Fruit fly (Drosophila melanogaster) whole organism, embryonic: ENCODE data around the gene Irc.

ENCODE experiments used
- Ada2b ChIP-seq: fragments of 200-800 bp; sonication (Bioruptor generic); IDR thresholded peaks from 2 replicates; pipeline ENCODE4 v1.3.6; 2022; ENCODE audit warnings: missing biosample characterization, missing genetic modification characterization
- Awh ChIP-seq: fragments of 200-800 bp; sonication (Bioruptor generic); IDR thresholded peaks from 2 replicates; pipeline ENCODE4, ENCODE4 v1.3.6; 2022; ENCODE audit warnings: missing biosample characterization, missing genetic modification characterization
- CG10321 ChIP-seq: fragments of 200-800 bp; sonication (Bioruptor generic); IDR thresholded peaks from 2 replicates; pipeline ENCODE4 v1.3.6; 2022; ENCODE audit warnings: missing biosample characterization, missing genetic modification characterization
- CG12155 ChIP-seq: fragments of 200-800 bp; sonication (Bioruptor generic); optimal IDR thresholded peaks from 3 replicates; lab custom pipeline; 2016; ENCODE audit warnings: missing biosample characterization, missing genetic modification characterization
- CG12236 ChIP-seq: fragments of 200-800 bp; sonication (Bioruptor generic); optimal IDR thresholded peaks from 2 replicates; lab custom pipeline; 2016; ENCODE audit warnings: missing biosample characterization, missing genetic modification characterization
- CG13424 ChIP-seq: fragments of 200-800 bp; sonication (Bioruptor generic); optimal IDR thresholded peaks from 2 replicates; lab custom pipeline; 2019; ENCODE audit warnings: missing biosample characterization, mild to moderate bottlenecking, missing genetic modification characterization, moderate library complexity
- CG14441 ChIP-seq: fragments of 200-800 bp; sonication (Bioruptor generic); IDR thresholded peaks from 2 replicates; pipeline ENCODE4 v1.3.6; 2022; ENCODE audit warnings: missing biosample characterization, missing genetic modification characterization
- CG15696 ChIP-seq: fragments of 200-800 bp; sonication (Bioruptor generic); optimal IDR thresholded peaks from 2 replicates; lab custom pipeline; 2019; ENCODE audit warnings: missing biosample characterization, mild to moderate bottlenecking, missing genetic modification characterization, moderate library complexity
- CG2129 ChIP-seq: fragments of 200-800 bp; sonication (Bioruptor generic); IDR thresholded peaks from 2 replicates; pipeline ENCODE4 v1.3.6; 2022; ENCODE audit warnings: missing biosample characterization, missing genetic modification characterization; ENCODE audit not compliant: partially characterized antibody
- CG2678 ChIP-seq: fragments of 200-800 bp; sonication (Bioruptor generic); optimal IDR thresholded peaks from 3 replicates; lab custom pipeline; 2019; ENCODE audit warnings: missing biosample characterization, mild to moderate bottlenecking, missing genetic modification characterization, moderate library complexity
- CG3163 ChIP-seq: fragments of 200-800 bp; sonication (Bioruptor generic); optimal IDR thresholded peaks from 3 replicates; lab custom pipeline; 2016; ENCODE audit warnings: missing biosample characterization, missing genetic modification characterization
- CG32532 ChIP-seq: fragments of 200-800 bp; sonication (Bioruptor generic); IDR thresholded peaks from 2 replicates; pipeline ENCODE4 v1.3.6; 2022; ENCODE audit warnings: missing biosample characterization, missing genetic modification characterization
- CG33213 ChIP-seq: fragments of 200-800 bp; sonication (Bioruptor generic); optimal IDR thresholded peaks from 3 replicates; lab custom pipeline; 2016; ENCODE audit warnings: missing biosample characterization, missing genetic modification characterization
- CG3847 ChIP-seq: fragments of 200-800 bp; sonication (Bioruptor generic); IDR thresholded peaks from 2 replicates; pipeline ENCODE4 v1.3.6; 2022; ENCODE audit warnings: missing biosample characterization, missing genetic modification characterization
- CG4424 ChIP-seq: fragments of 200-800 bp; sonication (Bioruptor generic); optimal IDR thresholded peaks from 3 replicates; lab custom pipeline; 2016; ENCODE audit warnings: missing biosample characterization, missing genetic modification characterization
- CG5180 ChIP-seq: fragments of 200-800 bp; sonication (Bioruptor generic); optimal IDR thresholded peaks from 3 replicates; lab custom pipeline; 2017; ENCODE audit warnings: missing biosample characterization, missing genetic modification characterization, mild to moderate bottlenecking, moderate library complexity, missing genetic modification reagents
- CG6765 ChIP-seq: fragments of 200-800 bp; sonication (Bioruptor generic); optimal IDR thresholded peaks from 3 replicates; lab custom pipeline; 2017; ENCODE audit warnings: missing biosample characterization, mild to moderate bottlenecking, missing genetic modification characterization
- CG7987 ChIP-seq: fragments of 200-800 bp; sonication (Bioruptor generic); optimal IDR thresholded peaks from 2 replicates; lab custom pipeline; 2018; ENCODE audit warnings: missing biosample characterization, mild to moderate bottlenecking, missing genetic modification characterization, moderate library complexity
- CG8924 ChIP-seq: fragments of 200-800 bp; optimal IDR thresholded peaks from 3 replicates; lab custom pipeline; 2019; ENCODE audit warnings: missing biosample characterization, mild to moderate bottlenecking, missing genetic modification characterization, moderate library complexity
- CG9215 ChIP-seq: fragments of 200-800 bp; sonication (Bioruptor generic); IDR thresholded peaks from 2 replicates; pipeline ENCODE4 v1.3.6; 2022; ENCODE audit warnings: missing biosample characterization, missing genetic modification characterization
- CG9876 ChIP-seq: fragments of 200-800 bp; sonication (Bioruptor generic); optimal IDR thresholded peaks from 2 replicates; lab custom pipeline; 2016; ENCODE audit warnings: missing biosample characterization, missing genetic modification characterization
- CkIIα-i1 ChIP-seq: fragments of 200-800 bp; sonication (Bioruptor generic); IDR thresholded peaks from 2 replicates; pipeline ENCODE4 v1.3.6; 2022; ENCODE audit warnings: missing biosample characterization, missing genetic modification characterization
- Dbx ChIP-seq: fragments of 200-800 bp; sonication (Bioruptor generic); IDR thresholded peaks from 3 replicates; pipeline ENCODE4 v1.3.6; 2022; ENCODE audit warnings: missing biosample characterization, missing genetic modification characterization
- Hand ChIP-seq: fragments of 200-800 bp; sonication (Bioruptor generic); optimal IDR thresholded peaks from 2 replicates; lab custom pipeline; 2017; ENCODE audit warnings: mild to moderate bottlenecking, missing biosample characterization, missing genetic modification reagents, missing genetic modification characterization
- Hsf ChIP-seq: fragments of 200-800 bp; sonication (Bioruptor generic); optimal IDR thresholded peaks from 3 replicates; lab custom pipeline; 2016; ENCODE audit warnings: missing biosample characterization, missing genetic modification characterization
- Jarid2 ChIP-seq: fragments of 200-800 bp; sonication (Bioruptor generic); optimal IDR thresholded peaks from 3 replicates; lab custom pipeline; 2017; ENCODE audit warnings: mild to moderate bottlenecking, missing biosample characterization, missing genetic modification reagents, missing genetic modification characterization
- Lhr ChIP-seq: fragments of 200-800 bp; sonication (Bioruptor generic); optimal IDR thresholded peaks from 3 replicates; lab custom pipeline; 2017; ENCODE audit warnings: mild to moderate bottlenecking, missing biosample characterization, missing genetic modification reagents, missing genetic modification characterization
- MESR4 ChIP-seq: fragments of 200-800 bp; sonication (Bioruptor generic); optimal IDR thresholded peaks from 2 replicates; lab custom pipeline; 2018; ENCODE audit warnings: missing biosample characterization, mild to moderate bottlenecking, missing genetic modification characterization, moderate library complexity
- Sin3A ChIP-seq: fragments of >200 bp; optimal IDR thresholded peaks from 2 replicates; lab custom pipeline; 2018
- Six4 ChIP-seq: fragments of 200-800 bp; sonication (Bioruptor generic); optimal IDR thresholded peaks from 2 replicates; lab custom pipeline; 2016; ENCODE audit warnings: missing biosample characterization, missing genetic modification characterization
- Stat92E ChIP-seq, 3 experiments: fragments of >200 bp in 2 of 3; fragments of 200-800 bp in 1 of 3; sonication (Bioruptor generic) in 1 of 3; optimal IDR thresholded peaks; 2 replicates each; lab custom pipeline; 2017 to 2019; ENCODE audit warnings: missing biosample characterization in 3 of 3, missing genetic modification characterization in 3 of 3, mild to moderate bottlenecking in 1 of 3, moderate library complexity in 1 of 3
- YL-1 ChIP-seq: fragments of 200-800 bp; sonication (Bioruptor generic); optimal IDR thresholded peaks from 3 replicates; lab custom pipeline; 2017; ENCODE audit warnings: missing biosample characterization, mild to moderate bottlenecking, missing genetic modification characterization
- br ChIP-seq: fragments of >200 bp; optimal IDR thresholded peaks from 2 replicates; lab custom pipeline; 2017
- da ChIP-seq: fragments of 200-800 bp; sonication (Bioruptor generic); optimal IDR thresholded peaks from 2 replicates; lab custom pipeline; 2016; ENCODE audit warnings: missing biosample characterization, missing genetic modification characterization
- dmrt99B ChIP-seq: fragments of 200-800 bp; sonication (Bioruptor generic); optimal IDR thresholded peaks from 2 replicates; lab custom pipeline; 2018; ENCODE audit warnings: missing biosample characterization, mild to moderate bottlenecking, missing genetic modification characterization, moderate library complexity
- esg ChIP-seq: fragments of 200-800 bp; sonication (Bioruptor generic); conservative IDR thresholded peaks from 2 replicates; pipeline ENCODE4 v1.3.6; 2022; ENCODE audit warnings: missing biosample characterization, missing genetic modification characterization
- eve ChIP-seq, 2 experiments: fragments of >200 bp; optimal IDR thresholded peaks; 2 replicates each; lab custom pipeline; 2017; ENCODE audit warnings: missing biosample characterization in 2 of 2, missing genetic modification characterization in 2 of 2
- fd64A ChIP-seq: fragments of 200-800 bp; sonication (Bioruptor generic); optimal IDR thresholded peaks from 3 replicates; lab custom pipeline; 2018; ENCODE audit warnings: missing biosample characterization, mild to moderate bottlenecking, missing genetic modification characterization
- gcm ChIP-seq: fragments of 200-800 bp; sonication (Bioruptor generic); optimal IDR thresholded peaks from 2 replicates; lab custom pipeline; 2019; ENCODE audit warnings: missing biosample characterization, mild to moderate bottlenecking, missing genetic modification characterization, moderate library complexity
- gem ChIP-seq: fragments of 200-800 bp; sonication (Bioruptor generic); optimal IDR thresholded peaks from 2 replicates; lab custom pipeline; 2019; ENCODE audit warnings: missing biosample characterization, mild to moderate bottlenecking, missing genetic modification characterization, moderate library complexity
- her ChIP-seq: fragments of 200-800 bp; sonication (Bioruptor generic); optimal IDR thresholded peaks from 2 replicates; lab custom pipeline; 2016; ENCODE audit warnings: missing biosample characterization, missing genetic modification characterization
- hkb ChIP-seq, 2 experiments: fragments of 200-800 bp in 1 of 2; fragments of >200 bp in 1 of 2; sonication (Bioruptor generic) in 1 of 2; IDR thresholded peaks in 1 of 2; optimal IDR thresholded peaks in 1 of 2; 2 replicates each; pipeline versions ENCODE4 v1.3.6 to Lab custom; 2017 to 2022; ENCODE audit warnings: missing biosample characterization in 1 of 2, missing genetic modification characterization in 1 of 2
- kay ChIP-seq: fragments of 200-800 bp; sonication (Bioruptor generic); optimal IDR thresholded peaks from 2 replicates; lab custom pipeline; 2016; ENCODE audit warnings: missing biosample characterization, missing genetic modification characterization
- nau ChIP-seq: fragments of 200-800 bp; sonication (Bioruptor generic); optimal IDR thresholded peaks from 3 replicates; lab custom pipeline; 2017; ENCODE audit warnings: missing biosample characterization, mild to moderate bottlenecking, missing genetic modification characterization, missing genetic modification reagents
- phol ChIP-seq: fragments of 200-800 bp; sonication (Bioruptor generic); optimal IDR thresholded peaks from 3 replicates; lab custom pipeline; 2018; ENCODE audit warnings: missing biosample characterization, mild to moderate bottlenecking, missing genetic modification characterization, moderate library complexity
- sens ChIP-seq: fragments of 200-800 bp; sonication (Bioruptor generic); peaks from one replicate; lab custom pipeline; 2016; ENCODE audit warnings: missing biosample characterization, missing genetic modification characterization
- sug ChIP-seq: fragments of 200-800 bp; optimal IDR thresholded peaks from 2 replicates; lab custom pipeline; 2019; ENCODE audit warnings: missing biosample characterization, mild to moderate bottlenecking, missing genetic modification characterization, moderate library complexity

The Irc gene

DNA sequence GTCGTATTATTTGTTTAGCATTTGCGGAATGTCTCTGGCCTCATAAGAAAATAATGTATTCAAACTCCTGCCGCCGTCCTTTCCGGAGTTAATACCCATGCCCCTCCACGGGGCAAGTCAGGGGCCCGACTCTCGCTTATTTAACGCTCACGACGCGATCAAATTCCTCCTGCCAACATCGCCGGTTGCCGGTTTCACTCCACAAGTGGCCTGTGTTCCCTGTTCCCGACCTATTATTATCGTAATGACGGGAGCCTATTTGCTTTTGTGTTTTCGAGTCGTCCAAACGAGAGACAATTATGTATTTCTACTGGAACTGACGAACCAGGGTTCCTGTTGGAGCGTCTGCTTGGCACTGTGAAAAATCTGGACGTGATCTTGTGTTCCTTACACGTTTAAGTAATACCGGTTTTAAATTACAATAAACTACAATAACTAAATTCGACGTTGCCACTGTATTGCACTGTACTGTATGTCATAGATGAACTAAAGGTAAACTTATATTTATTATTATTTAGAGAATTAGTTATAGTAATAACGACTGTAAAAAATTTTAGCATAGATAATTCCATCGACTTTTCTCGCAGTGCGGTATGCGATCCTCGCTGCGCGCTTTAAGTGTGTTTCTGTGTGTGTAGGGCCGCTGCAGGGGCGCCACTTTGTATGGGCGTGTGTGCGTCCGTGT is 49.9 kb downstream of the Irc start (continued):
- TF ChIP-seq phol (tag; lab: Kevin White, UChicago) (peak; percentile 69), nau (no peak), sug (no peak), her (GFP tag; lab: Kevin White, UChicago) (no peak), Lhr (GFP tag; lab: Kevin White, UChicago) (peak; percentile 27), da (GFP tag; lab: Kevin White, UChicago) (no peak), esg (GFP tag; lab: Robert Waterston, UW) (no peak), CG9876 (no peak), CG8924 (tag; lab: Kevin White, UChicago) (peak; percentile 62), CG10321 (GFP tag; lab: Robert Waterston, UW) (no peak), CG4424 (GFP tag; lab: Kevin White, UChicago) (peak; percentile 63), sens (peak; percentile 78), CG33213 (GFP tag; lab: Kevin White, UChicago) (no peak), CG7987 (GFP tag; lab: Kevin White, UChicago) (no peak), CG2678 (peak; percentile 17), CG14441 (no peak), eve (GFP tag; optimal IDR thresholded peaks at IDR 0.05; lab: Kevin White, UChicago) (no peak), YL-1 (GFP tag; lab: Kevin White, UChicago) (no peak), Ada2b (GFP tag; lab: Robert Waterston, UW) (no peak), CG13424 (tag; lab: Kevin White, UChicago) (peak; percentile 33), gem (tag; lab: Kevin White, UChicago) (peak; percentile 75), Six4 (GFP tag; lab: Kevin White, UChicago) (no peak), kay (GFP tag; lab: Kevin White, UChicago) (no peak), MESR4 (GFP tag; lab: Kevin White, UChicago) (no peak), gcm (peak; percentile 67), CG32532 (GFP tag; lab: Robert Waterston, UW) (no peak), CG12155 (no peak), Jarid2 (GFP tag; lab: Kevin White, UChicago) (no peak), Hsf (GFP tag; lab: Kevin White, UChicago) (peak; percentile 22), fd64A (GFP tag; lab: Kevin White, UChicago) (no peak), CG2129 (GFP tag; lab: Robert Waterston, UW) (no peak), CG6765 (no peak), Sin3A (lab: Kevin White, UChicago) (no peak), CkIIα-i1 (GFP tag; lab: Robert Waterston, UW) (no peak), dmrt99B (tag; lab: Kevin White, UChicago) (no peak), CG12236 (GFP tag; lab: Kevin White, UChicago) (no peak), Awh (GFP tag; lab: Robert Waterston, UW) (no peak), CG9215 (GFP tag; lab: Robert Waterston, UW) (no peak), CG3847 (no peak), CG3163 (GFP tag; lab: Kevin White, UChicago) (no peak), Dbx (GFP tag; lab: Robert Waterston, UW) (no peak), CG15696 (tag; lab: Kevin White, UChicago) (peak; percentile 95), CG5180 (GFP tag; lab: Kevin White, UChicago) (no peak), Hand (GFP tag; lab: Kevin White, UChicago) (no peak), br (lab: Kevin White, UChicago) (no peak), Stat92E (GFP tag; optimal IDR thresholded peaks at IDR 0.05; lab: Kevin White, UChicago) (no peak), hkb (optimal IDR thresholded peaks at IDR 0.05; lab: Kevin White, UChicago) (no peak), hkb (GFP tag; IDR thresholded peaks at IDR 0.05; lab: Robert Waterston, UW) (no peak)
